Worm (Caenorhabditis elegans): ENCODE measurements around the gene algn-3.
A peak's percentile ranks its signal among the peaks of the same experiment; 100 is the strongest.

algn-3 gene

DNA sequence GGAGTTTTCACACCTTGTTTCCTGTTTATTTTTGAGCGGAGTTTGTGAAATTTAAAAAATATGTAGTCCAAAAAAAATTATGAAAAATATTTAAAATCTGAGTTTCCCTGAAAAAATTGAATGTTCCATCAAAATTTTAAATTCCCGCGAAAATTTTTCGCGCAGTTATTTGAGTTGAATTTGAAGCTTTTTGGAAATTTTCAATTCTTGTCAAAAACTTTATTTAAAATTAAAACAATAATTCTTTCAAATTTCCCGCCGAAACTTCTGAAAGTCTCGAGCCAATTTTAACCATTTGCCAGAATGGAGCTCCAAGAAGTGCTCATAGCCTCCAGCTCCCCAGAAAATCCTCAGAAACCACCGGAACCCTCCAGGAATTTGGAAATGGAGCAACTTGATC lies 28.2 kb downstream of the algn-3 start, which contains the start of gene gur-4:
Gene gur-4, plus strand, starts transcription at position 301 of the 400 bp plus-strand sequence.
- TF ChIP-seq sox-2 (GFP tag; IDR thresholded peaks at IDR 0.05): no peak
- no peak for TF ChIP-seq ama-1 (optimal IDR thresholded peaks at IDR 0.05)
- no peak for TF ChIP-seq unc-3 (GFP tag; conservative IDR thresholded peaks at IDR 0.05)
- no peak for TF ChIP-seq unc-3 (tag; optimal IDR thresholded peaks at IDR 0.05)
- TF ChIP-seq pag-3 (tag; optimal IDR thresholded peaks at IDR 0.05; ENCODE audit: borderline replicate concordance): no peak
- no peak for TF ChIP-seq pros-1 (tag; optimal IDR thresholded peaks at IDR 0.05)

DNA sequence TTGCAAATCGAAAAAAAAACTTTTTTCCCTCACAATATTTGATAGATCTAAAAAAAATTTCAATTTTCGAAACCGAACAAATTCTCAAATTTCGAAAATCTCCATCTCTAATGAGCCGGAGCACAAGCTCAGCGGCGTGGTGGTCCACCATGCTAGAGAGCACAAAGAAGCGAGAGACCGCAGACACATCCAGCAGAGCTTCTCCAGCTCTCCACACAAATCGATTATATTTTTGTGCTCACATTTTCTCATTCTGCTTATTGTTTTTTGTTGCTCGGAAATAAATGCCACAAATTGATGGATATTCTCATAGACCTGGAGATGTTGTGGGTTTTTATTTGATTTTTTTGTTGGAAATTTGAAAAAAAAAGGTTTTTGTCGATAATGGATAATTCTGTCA lies 30.5 kb downstream of the algn-3 start:
- TF ChIP-seq nfya-1 (tag; optimal IDR thresholded peaks at IDR 0.05) (no peak), hlh-13 (GFP tag; optimal IDR thresholded peaks at IDR 0.05) (no peak), tbx-7 (tag; optimal IDR thresholded peaks at IDR 0.05) (no peak), syd-9 (tag; optimal IDR thresholded peaks at IDR 0.05) (no peak), ref-2 (tag; optimal IDR thresholded peaks at IDR 0.05) (no peak), hlh-8 (tag; optimal IDR thresholded peaks at IDR 0.05) (no peak), T23F11.4 (GFP tag; optimal IDR thresholded peaks at IDR 0.05) (no peak), nhr-11 (tag; optimal IDR thresholded peaks at IDR 0.05) (no peak), C08G9.2 (tag; optimal IDR thresholded peaks at IDR 0.05) (no peak), unc-42 (tag; optimal IDR thresholded peaks at IDR 0.05) (peak; percentile 1), ttx-3 (tag; optimal IDR thresholded peaks at IDR 0.05) (no peak), lin-11 (tag; optimal IDR thresholded peaks at IDR 0.05) (no peak), ama-1 (optimal IDR thresholded peaks at IDR 0.05) (no peak), sox-4 (tag; optimal IDR thresholded peaks at IDR 0.05) (no peak), ceh-48 (tag; optimal IDR thresholded peaks at IDR 0.05) (peak; percentile 72), C38D4.7 (GFP tag; optimal IDR thresholded peaks at IDR 0.05) (no peak)

DNA sequence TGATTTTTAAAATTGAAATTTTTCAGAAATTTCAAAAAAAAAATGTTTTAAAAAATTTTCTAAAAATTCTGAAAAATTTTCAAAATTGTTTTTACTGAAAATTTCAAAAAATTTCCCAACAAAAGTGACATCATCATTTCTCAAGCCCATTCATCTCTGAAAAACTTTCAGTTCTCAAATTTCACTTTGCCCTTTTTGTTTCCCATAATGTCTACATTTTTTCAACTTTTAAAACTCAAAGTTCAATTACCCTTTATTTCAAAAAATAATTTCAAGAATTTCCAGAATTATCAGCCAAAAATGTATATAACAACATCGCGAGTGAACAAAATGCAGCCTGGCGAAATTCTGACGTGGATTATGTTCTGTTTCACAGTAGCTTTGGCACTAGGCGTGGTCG lies 31.7 kb downstream of the algn-3 start, which contains the start of gene bkip-1:
Gene bkip-1, plus strand, starts transcription at position 301 of the 400 bp plus-strand sequence.
- TF ChIP-seq eyg-1 (tag; optimal IDR thresholded peaks at IDR 0.05) (no peak), odd-2 (tag; optimal IDR thresholded peaks at IDR 0.05) (no peak), ceh-6 (GFP tag; optimal IDR thresholded peaks at IDR 0.05) (no peak), hlh-30 (tag; optimal IDR thresholded peaks at IDR 0.05; ENCODE audit: insufficient read depth) (no peak), nfya-1 (tag; optimal IDR thresholded peaks at IDR 0.05) (no peak), ceh-24 (tag; optimal IDR thresholded peaks at IDR 0.05) (no peak), pax-1 (tag; optimal IDR thresholded peaks at IDR 0.05) (no peak), ahr-1 (tag; optimal IDR thresholded peaks at IDR 0.05) (no peak), ttx-3 (tag; optimal IDR thresholded peaks at IDR 0.05) (no peak), pros-1 (tag; optimal IDR thresholded peaks at IDR 0.05) (no peak), pha-2 (tag; optimal IDR thresholded peaks at IDR 0.05) (no peak), lin-11 (tag; optimal IDR thresholded peaks at IDR 0.05) (no peak), ceh-22 (tag; optimal IDR thresholded peaks at IDR 0.05) (no peak), unc-3 (GFP tag; conservative IDR thresholded peaks at IDR 0.05) (no peak), unc-3 (tag; optimal IDR thresholded peaks at IDR 0.05) (no peak)

DNA sequence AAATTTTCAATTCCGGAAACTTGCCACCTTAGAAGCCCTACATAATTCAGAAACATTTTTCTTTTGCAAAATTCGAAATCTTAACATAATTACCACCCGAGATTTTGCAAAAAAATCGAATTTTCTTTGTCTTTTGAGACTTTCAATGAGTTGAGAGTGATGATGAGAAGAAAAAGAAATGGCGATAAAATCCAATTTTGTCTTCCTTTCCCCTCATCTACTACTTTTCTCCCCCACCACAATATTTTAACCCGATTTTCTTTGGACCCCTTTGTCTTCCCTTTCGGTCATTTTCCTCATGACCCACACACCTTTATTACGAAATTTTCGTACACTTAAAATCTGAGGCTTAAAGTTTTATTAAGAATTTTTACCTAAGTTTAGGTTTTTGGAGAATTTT lies 34.3 kb downstream of the algn-3 start:
- no peak for TF ChIP-seq mec-3 (tag; optimal IDR thresholded peaks at IDR 0.05; ENCODE audit: borderline replicate concordance)
- no peak for TF ChIP-seq K09A11.1 (tag; optimal IDR thresholded peaks at IDR 0.05; ENCODE audit: insufficient read depth)
- TF ChIP-seq unc-42 (tag; optimal IDR thresholded peaks at IDR 0.05): peak; percentile 90
- no peak for TF ChIP-seq syd-9 (tag; optimal IDR thresholded peaks at IDR 0.05)
- TF ChIP-seq ceh-6 (GFP tag; optimal IDR thresholded peaks at IDR 0.05): no peak
- no peak for TF ChIP-seq dve-1 (tag; optimal IDR thresholded peaks at IDR 0.05)
- no peak for TF ChIP-seq C08G9.2 (tag; optimal IDR thresholded peaks at IDR 0.05)

DNA sequence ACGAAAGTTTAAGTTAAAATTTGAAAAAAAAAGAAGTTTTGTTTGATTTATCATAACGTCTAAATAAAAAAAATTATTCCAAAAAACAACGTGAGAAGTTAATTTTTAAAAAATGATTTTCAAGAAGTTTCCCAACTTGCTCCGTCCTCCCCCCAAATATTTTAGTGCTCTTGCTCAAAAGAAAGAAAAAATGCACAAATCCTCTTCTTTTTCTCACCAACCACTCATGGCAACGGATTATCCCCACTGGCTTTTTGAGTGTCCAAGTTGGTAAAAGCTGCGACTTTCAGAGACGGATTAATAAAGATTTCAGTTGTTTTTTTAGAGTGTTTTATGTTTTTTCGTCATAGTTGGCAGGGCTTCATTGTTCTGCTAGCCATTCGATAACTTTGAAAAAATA lies 35.1 kb downstream of the algn-3 start, which contains the start of gene Y39G8C.2:
Gene Y39G8C.2, minus strand, starts transcription at position 101 of the 400 bp plus-strand sequence.
- TF ChIP-seq hlh-15 (tag; optimal IDR thresholded peaks at IDR 0.05): no peak
- no peak for TF ChIP-seq odd-2 (tag; optimal IDR thresholded peaks at IDR 0.05)
- no peak for TF ChIP-seq pat-9 (tag; optimal IDR thresholded peaks at IDR 0.05)
- no peak for TF ChIP-seq pag-3 (tag; optimal IDR thresholded peaks at IDR 0.05; ENCODE audit: borderline replicate concordance)
- no peak for TF ChIP-seq tbx-7 (tag; optimal IDR thresholded peaks at IDR 0.05)

All from whole organism, late embryonic.